Worm (Caenorhabditis elegans): ENCODE data around the gene nish-1.

ce11 chrIV:10819049-10819448 lies 45.1 kb upstream of the nish-1 start:
- TF ChIP-seq cebp-1 (GFP tag; IDR thresholded peaks at IDR 0.05) (no peak), cebp-1 (tag; optimal IDR thresholded peaks at IDR 0.05) (no peak), lin-35 (GFP tag; optimal IDR thresholded peaks at IDR 0.05) (no peak), ets-4 (GFP tag; optimal IDR thresholded peaks at IDR 0.05) (no peak), hmg-1.2 (GFP tag; IDR thresholded peaks at IDR 0.05) (no peak), madf-10 (tag; optimal IDR thresholded peaks at IDR 0.05) (no peak), athp-1 (tag; optimal IDR thresholded peaks at IDR 0.05) (no peak), pha-4 (tag; optimal IDR thresholded peaks at IDR 0.05) (no peak), ceh-100 (GFP tag; IDR thresholded peaks at IDR 0.05) (no peak), ama-1 (optimal IDR thresholded peaks at IDR 0.05) (no peak), ama-1 (GFP tag; optimal IDR thresholded peaks at IDR 0.05) (no peak), nfya-1 (tag; optimal IDR thresholded peaks at IDR 0.05; ENCODE audit: borderline replicate concordance, insufficient read depth) (no peak), nhr-90 (tag; optimal IDR thresholded peaks at IDR 0.05) (no peak)

Measured in whole organism, young adult.